Worm (Caenorhabditis elegans) whole organism, mixed stage, embryonic: ENCODE measurements around the gene vha-12.

Source experiments
- blmp-1 ChIP-seq: fragments of 150-350 bp; optimal IDR thresholded peaks from 2 replicates; lab custom pipeline; 2014; ENCODE audit warnings: missing biosample characterization, missing genetic modification characterization
- nhr-237 ChIP-seq: fragments of 150-350 bp; optimal IDR thresholded peaks from 2 replicates; lab custom pipeline; 2014; ENCODE audit warnings: missing biosample characterization, missing genetic modification characterization
- pha-4 ChIP-seq: fragments of 150-350 bp; optimal IDR thresholded peaks from 2 replicates; lab custom pipeline; 2018; ENCODE audit warnings: missing biosample characterization, missing genetic modification reagents, missing genetic modification characterization
- unc-39 ChIP-seq: fragments of 150-350 bp; optimal IDR thresholded peaks from 2 replicates; lab custom pipeline; 2014; ENCODE audit warnings: missing biosample characterization, missing genetic modification characterization

DNA sequence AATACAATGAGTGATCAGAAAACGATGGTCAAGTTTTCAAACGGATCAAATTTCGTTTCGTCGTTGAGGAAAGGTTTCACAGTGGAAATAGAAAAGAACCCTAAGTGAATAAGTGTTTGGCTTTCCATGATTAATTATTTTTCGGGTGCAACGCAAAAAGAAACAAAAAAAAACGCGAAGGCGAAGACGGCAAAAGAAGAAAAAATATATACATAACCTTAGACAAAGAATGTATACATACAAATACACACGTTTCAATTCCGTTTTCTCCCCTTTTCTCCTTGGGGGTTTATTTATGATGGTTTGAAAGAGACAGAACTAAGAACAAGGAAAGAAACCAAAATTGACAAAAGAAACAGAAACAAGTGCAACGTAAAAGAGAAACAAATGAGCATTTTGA is 29.0 kb upstream of the vha-12 start:
- TF ChIP-seq blmp-1 (tag; lab: Kevin White, UChicago) (no peak), unc-39 (tag; lab: Kevin White, UChicago) (no peak), nhr-237 (no peak), pha-4 (tag; lab: Kevin White, UChicago) (no peak)
